Fruit fly (Drosophila melanogaster) whole organism, wandering third instar larva: ENCODE measurements around the gene nac.

Experiments
- Abd-B ChIP-seq: fragments of >200 bp; optimal IDR thresholded peaks from 2 replicates; lab custom pipeline; 2017; ENCODE audit warnings: missing biosample characterization, missing genetic modification characterization
- CG9705 ChIP-seq: fragments of 200-800 bp; sonication (Bioruptor generic); optimal IDR thresholded peaks from 2 replicates; lab custom pipeline; 2018; ENCODE audit warnings: missing biosample characterization, mild to moderate bottlenecking, missing genetic modification characterization
- CrebA ChIP-seq: fragments of 200-800 bp; sonication (Bioruptor generic); optimal IDR thresholded peaks from 2 replicates; lab custom pipeline; 2016; ENCODE audit warnings: missing biosample characterization, mild to moderate bottlenecking, missing genetic modification characterization, borderline replicate concordance
- Dif ChIP-seq: fragments of 200-275, 200-300 bp; sonication (Bioruptor generic); optimal IDR thresholded peaks from 2 replicates; lab custom pipeline; 2018; ENCODE audit warnings: missing biosample characterization, missing genetic modification characterization; ENCODE audit not compliant: partially characterized antibody
- Hnf4 ChIP-seq: fragments of 200-800 bp; sonication (Bioruptor generic); optimal IDR thresholded peaks from 2 replicates; lab custom pipeline; 2016; ENCODE audit warnings: missing biosample characterization, mild to moderate bottlenecking, missing genetic modification characterization
- Jra ChIP-seq: sonication (Bioruptor generic); optimal IDR thresholded peaks from 2 replicates; lab custom pipeline; 2016; ENCODE audit warnings: missing biosample characterization, missing genetic modification characterization
- Mio ChIP-seq: sonication (Bioruptor generic); optimal IDR thresholded peaks from 2 replicates; lab custom pipeline; 2016; ENCODE audit warnings: missing biosample characterization, missing genetic modification characterization
- Myc ChIP-seq: fragments of >200 bp; optimal IDR thresholded peaks from 2 replicates; lab custom pipeline; 2017
- OdsH ChIP-seq: fragments of 200-800 bp; sonication (Bioruptor generic); optimal IDR thresholded peaks from 2 replicates; lab custom pipeline; 2016; ENCODE audit warnings: missing biosample characterization, mild to moderate bottlenecking, missing genetic modification characterization
- Rel ChIP-seq, 2 experiments: fragments of 200-800 bp; sonication (Bioruptor generic) in 1 of 2; optimal IDR thresholded peaks; 2 replicates in 1 of 2; 3 replicates in 1 of 2; lab custom pipeline; 2016 to 2019; ENCODE audit warnings: mild to moderate bottlenecking in 2 of 2, missing biosample characterization in 2 of 2, missing genetic modification characterization in 2 of 2, moderate library complexity in 1 of 2
- Sp1 ChIP-seq: fragments of 200-800 bp; sonication (Bioruptor generic); optimal IDR thresholded peaks from 3 replicates; lab custom pipeline; 2019; ENCODE audit warnings: missing biosample characterization, mild to moderate bottlenecking, missing genetic modification characterization, moderate library complexity
- Vsx2 ChIP-seq: fragments of 200-300, 225-300 bp; sonication (Bioruptor generic); optimal IDR thresholded peaks from 2 replicates; lab custom pipeline; 2018; ENCODE audit warnings: missing biosample characterization, missing genetic modification characterization; ENCODE audit not compliant: partially characterized antibody
- br ChIP-seq: fragments of 200-800 bp; sonication (Bioruptor generic); optimal IDR thresholded peaks from 2 replicates; lab custom pipeline; 2016; ENCODE audit warnings: missing biosample characterization, missing genetic modification characterization
- dl ChIP-seq, 2 experiments: fragments of 175-275, 200-275 bp in 1 of 2; fragments of 200-275 bp in 1 of 2; sonication (Bioruptor generic); optimal IDR thresholded peaks; lab custom pipeline; 2018; ENCODE audit warnings: mild to moderate bottlenecking in 2 of 2, missing biosample characterization in 2 of 2, missing genetic modification characterization in 2 of 2, moderate library complexity in 2 of 2; ENCODE audit not compliant: partially characterized antibody in 2 of 2, insufficient read depth in 1 of 2
- ey ChIP-seq: fragments of 200-800 bp; sonication (Bioruptor generic); optimal IDR thresholded peaks from 2 replicates; lab custom pipeline; 2016; ENCODE audit warnings: missing biosample characterization, missing genetic modification characterization
- foxo ChIP-seq, 2 experiments: fragments of 200-800 bp; sonication (Bioruptor generic); optimal IDR thresholded peaks; 2 replicates in 1 of 2; 3 replicates in 1 of 2; lab custom pipeline; 2016 to 2017; ENCODE audit warnings: missing biosample characterization in 2 of 2, missing genetic modification characterization in 2 of 2
- fru ChIP-seq: fragments of 200-800 bp; sonication (Bioruptor generic); optimal IDR thresholded peaks from 3 replicates; lab custom pipeline; 2016; ENCODE audit warnings: missing biosample characterization, mild to moderate bottlenecking, missing genetic modification characterization
- h ChIP-seq: fragments of 200-800 bp; sonication (Bioruptor generic); optimal IDR thresholded peaks from 3 replicates; lab custom pipeline; 2016; ENCODE audit warnings: missing biosample characterization, mild to moderate bottlenecking, missing genetic modification characterization
- jim ChIP-seq: fragments of 175-275, 200-325 bp; sonication (Bioruptor generic); optimal IDR thresholded peaks from 2 replicates; lab custom pipeline; 2016; ENCODE audit warnings: missing biosample characterization, mild to moderate bottlenecking, missing genetic modification characterization
- lola ChIP-seq: fragments of >200 bp; optimal IDR thresholded peaks from 2 replicates; lab custom pipeline; 2017; ENCODE audit warnings: missing biosample characterization, missing genetic modification characterization
- pan ChIP-seq: fragments of >200 bp; optimal IDR thresholded peaks from 2 replicates; lab custom pipeline; 2017
- psq ChIP-seq: fragments of 200-800 bp; sonication (Bioruptor generic); optimal IDR thresholded peaks from 3 replicates; lab custom pipeline; 2017; ENCODE audit warnings: missing biosample characterization, mild to moderate bottlenecking, missing genetic modification characterization, moderate library complexity
- rgr ChIP-seq: fragments of 200-800 bp; sonication (Bioruptor generic); optimal IDR thresholded peaks from 3 replicates; lab custom pipeline; 2016; ENCODE audit warnings: missing biosample characterization, mild to moderate bottlenecking, missing genetic modification characterization
- sage ChIP-seq: fragments of 200-800 bp; sonication (Bioruptor generic); optimal IDR thresholded peaks from 2 replicates; lab custom pipeline; 2016; ENCODE audit warnings: missing biosample characterization, mild to moderate bottlenecking, missing genetic modification characterization
- sv ChIP-seq: fragments of 200-800 bp; sonication (Bioruptor generic); optimal IDR thresholded peaks from 3 replicates; lab custom pipeline; 2016; ENCODE audit warnings: missing biosample characterization, missing genetic modification characterization
- tai ChIP-seq: sonication (Bioruptor generic); optimal IDR thresholded peaks from 2 replicates; lab custom pipeline; 2016; ENCODE audit warnings: missing biosample characterization, missing genetic modification characterization
- usp ChIP-seq: fragments of >200 bp; optimal IDR thresholded peaks from 2 replicates; lab custom pipeline; 2017; ENCODE audit warnings: missing biosample characterization, missing genetic modification characterization
- woc ChIP-seq: sonication (Bioruptor generic); optimal IDR thresholded peaks from 2 replicates; lab custom pipeline; 2016; ENCODE audit warnings: missing biosample characterization, mild to moderate bottlenecking, missing genetic modification characterization

Gene nac

DNA sequence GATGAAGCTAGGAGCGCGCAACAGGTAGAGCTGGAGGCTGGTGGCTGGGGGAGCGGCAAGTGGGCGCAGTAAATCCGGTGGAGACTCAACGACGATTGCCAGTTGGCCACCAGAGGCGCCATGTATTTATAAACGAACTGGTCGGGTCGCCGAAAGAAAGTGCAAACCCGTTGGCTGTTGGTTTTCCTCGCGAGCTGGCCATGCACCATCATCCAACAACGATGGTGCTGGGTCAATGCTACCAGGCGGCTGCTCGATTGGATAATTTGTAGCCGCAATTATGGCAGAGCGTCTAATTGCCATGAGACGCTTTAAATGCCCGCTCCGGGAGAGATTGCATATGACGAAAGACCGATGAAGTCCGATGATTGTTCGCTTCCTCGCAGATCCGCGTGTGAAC is 6.9 kb upstream of the nac start, which contains the start of gene CG11693:
TSS of gene CG11693 (minus strand) at position 101 of the 400 bp plus-strand sequence.
- no peak for TF ChIP-seq dl (GFP tag; optimal IDR thresholded peaks at IDR 0.05; lab: Kevin White, UChicago; ENCODE audit: insufficient read depth in 1 of 2, partially characterized antibody in 2 of 2)
- TF ChIP-seq ey (GFP tag; lab: Kevin White, UChicago), result no peak
- TF ChIP-seq sage (GFP tag; lab: Kevin White, UChicago), result no peak
- TF ChIP-seq Vsx2, result no peak
- no peak for TF ChIP-seq CrebA (GFP tag; lab: Kevin White, UChicago)
- TF ChIP-seq h, result no peak
- no peak for TF ChIP-seq Mio (GFP tag; lab: Kevin White, UChicago)
- TF ChIP-seq foxo (GFP tag; optimal IDR thresholded peaks at IDR 0.05; lab: Kevin White, UChicago), result no peak
- TF ChIP-seq pan (lab: Kevin White, UChicago), result no peak
- TF ChIP-seq jim (GFP tag; lab: Kevin White, UChicago), result no peak
- no peak for TF ChIP-seq Abd-B (GFP tag; lab: Kevin White, UChicago)
- no peak for TF ChIP-seq usp (GFP tag; lab: Kevin White, UChicago)
- no peak for TF ChIP-seq fru (GFP tag; lab: Kevin White, UChicago)
- no peak for TF ChIP-seq woc
- TF ChIP-seq CG9705 (GFP tag; lab: Kevin White, UChicago), result no peak
- TF ChIP-seq Sp1 (GFP tag; lab: Kevin White, UChicago), result no peak
- no peak for TF ChIP-seq Dif (GFP tag; lab: Kevin White, UChicago)
- no peak for TF ChIP-seq Jra (GFP tag; lab: Kevin White, UChicago)
- no peak for TF ChIP-seq Hnf4

dm6 chr3R:8308515-8308959 is 4.7 kb upstream of the nac start, which contains the start of gene tex:
Gene tex, minus strand, starts transcription at chr3R:8308645.
- TF ChIP-seq CG9705 (GFP tag; lab: Kevin White, UChicago), result no peak
- no peak for TF ChIP-seq h
- TF ChIP-seq br (GFP tag; lab: Kevin White, UChicago), result no peak
- no peak for TF ChIP-seq rgr
- no peak for TF ChIP-seq psq (GFP tag; lab: Kevin White, UChicago)
- TF ChIP-seq woc, result no peak
- no peak for TF ChIP-seq CrebA (GFP tag; lab: Kevin White, UChicago)
- TF ChIP-seq Jra (GFP tag; lab: Kevin White, UChicago), result no peak

DNA sequence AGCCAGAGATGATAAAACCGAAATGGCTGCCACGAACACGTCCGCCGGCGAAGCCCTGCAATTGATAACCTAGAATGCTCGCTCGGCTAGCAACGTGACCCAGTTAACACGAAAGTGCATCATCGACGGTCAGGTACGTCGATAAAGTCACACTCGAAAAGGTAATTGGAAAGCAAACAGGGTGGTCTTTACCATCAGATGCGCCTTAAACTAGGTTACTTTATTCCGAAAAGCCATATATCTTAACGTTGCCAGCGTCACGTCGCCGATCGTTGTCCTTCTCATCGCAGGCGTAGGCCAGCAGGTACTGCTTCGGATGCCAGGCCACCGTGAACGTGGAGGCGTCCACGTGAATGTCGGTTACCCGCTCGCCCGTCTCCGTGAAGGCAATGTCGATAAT is 3.5 kb upstream of the nac start:
- TF ChIP-seq Rel (GFP tag; optimal IDR thresholded peaks at IDR 0.05; lab: Kevin White, UChicago) (no peak), Rel (tag; optimal IDR thresholded peaks at IDR 0.05; lab: Kevin White, UChicago) (no peak), psq (GFP tag; lab: Kevin White, UChicago) (no peak)

DNA sequence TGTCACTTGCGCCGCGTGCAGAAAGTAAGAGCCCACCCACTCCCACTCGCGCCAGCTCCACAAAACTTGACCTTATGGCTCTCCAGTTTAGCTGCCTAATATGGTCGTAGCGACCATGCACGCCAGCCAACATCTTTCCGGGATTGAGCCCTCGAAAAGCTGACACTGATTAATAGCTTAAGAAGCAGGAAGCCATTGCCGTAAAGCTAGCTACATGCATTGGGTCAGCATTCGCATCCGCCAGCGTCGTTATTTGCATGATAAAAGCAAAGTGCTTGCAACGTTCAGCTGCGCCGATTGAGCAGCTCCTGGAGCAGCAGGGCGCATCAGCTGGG is 3.1 kb upstream of the nac start:
- no peak for TF ChIP-seq Mio (GFP tag; lab: Kevin White, UChicago)
- no peak for TF ChIP-seq CG9705 (GFP tag; lab: Kevin White, UChicago)
- TF ChIP-seq CrebA (GFP tag; lab: Kevin White, UChicago), result no peak
- TF ChIP-seq lola (GFP tag; lab: Kevin White, UChicago), result no peak
- TF ChIP-seq dl (GFP tag; optimal IDR thresholded peaks at IDR 0.05; lab: Kevin White, UChicago; ENCODE audit: insufficient read depth in 1 of 2, partially characterized antibody in 2 of 2), result no peak
- TF ChIP-seq rgr, result no peak
- TF ChIP-seq jim (GFP tag; lab: Kevin White, UChicago), result no peak
- no peak for TF ChIP-seq OdsH (GFP tag; lab: Kevin White, UChicago)
- no peak for TF ChIP-seq tai (GFP tag; lab: Kevin White, UChicago)
- no peak for TF ChIP-seq psq (GFP tag; lab: Kevin White, UChicago)
- TF ChIP-seq sv (GFP tag; lab: Kevin White, UChicago), result no peak

- no peak for TF ChIP-seq Hnf4
- no peak for TF ChIP-seq CG9705 (GFP tag; lab: Kevin White, UChicago)
- TF ChIP-seq Dif (GFP tag; lab: Kevin White, UChicago), result no peak
- TF ChIP-seq foxo (GFP tag; optimal IDR thresholded peaks at IDR 0.05; lab: Kevin White, UChicago), result peak in 1 of 2 experiments; percentile 20
- no peak for TF ChIP-seq Myc (lab: Kevin White, UChicago)
- TF ChIP-seq sage (GFP tag; lab: Kevin White, UChicago), result peak; percentile 82
- TF ChIP-seq ey (GFP tag; lab: Kevin White, UChicago), result no peak
Observed at dm6 chr3R:8306188-8306926, 2.5 kb upstream of the nac start.
